Worm (Caenorhabditis elegans) whole organism, L2 larva: ENCODE measurements around the gene cpg-2.
A peak's percentile ranks its signal among the peaks of the same experiment; 100 is the strongest.

ENCODE experiments used
- C34F6.9 ChIP-seq: fragments of 150-350 bp; optimal IDR thresholded peaks from 2 replicates; lab custom pipeline; 2014; ENCODE audit warnings: missing biosample characterization, missing genetic modification characterization
- F13H6.1 ChIP-seq: sonication (generic microtip); optimal IDR thresholded peaks from 2 replicates; lab custom pipeline; 2016; ENCODE audit warnings: missing genetic modification characterization, missing compliant biosample characterization
- Y55F3AM.14 ChIP-seq: fragments of 200-800 bp; sonication (Bioruptor generic); optimal IDR thresholded peaks from 2 replicates; lab custom pipeline; 2018; ENCODE audit warnings: mild to moderate bottlenecking, missing genetic modification characterization, missing compliant biosample characterization
- ZK546.5 ChIP-seq: sonication (generic microtip); optimal IDR thresholded peaks from 2 replicates; lab custom pipeline; 2017; ENCODE audit warnings: missing biosample characterization, missing genetic modification characterization
- alr-1 ChIP-seq: fragments of 150-350 bp; optimal IDR thresholded peaks from 2 replicates; lab custom pipeline; 2014; ENCODE audit warnings: missing biosample characterization, missing genetic modification characterization
- aly-2 ChIP-seq: fragments of 150-350 bp; optimal IDR thresholded peaks from 2 replicates; lab custom pipeline; 2014; ENCODE audit warnings: missing biosample characterization, missing genetic modification characterization
- ama-1 ChIP-seq: fragments of 150-350 bp; optimal IDR thresholded peaks from 2 replicates; lab custom pipeline; 2018; ENCODE audit warnings: inconsistent platforms
- blmp-1 ChIP-seq: sonication (generic microtip); optimal IDR thresholded peaks from 2 replicates; lab custom pipeline; 2017; ENCODE audit warnings: missing genetic modification characterization, mild to moderate bottlenecking, missing compliant biosample characterization, antibody characterized with exemption, moderate library complexity; ENCODE audit not compliant: insufficient read depth
- ceh-16 ChIP-seq: fragments of 150-350 bp; optimal IDR thresholded peaks from 2 replicates; lab custom pipeline; 2014; ENCODE audit warnings: missing biosample characterization, missing genetic modification characterization
- ceh-82 ChIP-seq: fragments of 150-350 bp; optimal IDR thresholded peaks from 2 replicates; lab custom pipeline; 2014; ENCODE audit warnings: missing biosample characterization, missing genetic modification characterization
- crh-2 ChIP-seq: sonication (generic microtip); optimal IDR thresholded peaks from 2 replicates; lab custom pipeline; 2017; ENCODE audit warnings: missing biosample characterization, missing genetic modification characterization
- dmd-4 ChIP-seq: sonication (generic microtip); optimal IDR thresholded peaks from 2 replicates; lab custom pipeline; 2017; ENCODE audit warnings: missing biosample characterization, missing genetic modification characterization
- egl-27 ChIP-seq: sonication (generic microtip); optimal IDR thresholded peaks from 3 replicates; lab custom pipeline; 2017; ENCODE audit warnings: missing biosample characterization, missing genetic modification reagents, missing genetic modification characterization
- elt-1 ChIP-seq: fragments of 150-350 bp; optimal IDR thresholded peaks from 2 replicates; lab custom pipeline; 2014; ENCODE audit warnings: missing biosample characterization, missing genetic modification characterization
- elt-3 ChIP-seq: sonication (generic microtip); optimal IDR thresholded peaks from 2 replicates; lab custom pipeline; 2017; ENCODE audit warnings: missing biosample characterization, missing genetic modification characterization
- fos-1 ChIP-seq: fragments of 150-350 bp; optimal IDR thresholded peaks from 2 replicates; lab custom pipeline; 2014; ENCODE audit warnings: missing biosample characterization, missing genetic modification characterization
- gmeb-1 ChIP-seq: fragments of 150-350 bp; optimal IDR thresholded peaks from 2 replicates; lab custom pipeline; 2014; ENCODE audit warnings: missing biosample characterization, missing genetic modification characterization
- lin-11 ChIP-seq: fragments of 150-350 bp; sonication (generic microtip); optimal IDR thresholded peaks from 2 replicates; lab custom pipeline; 2014; ENCODE audit warnings: missing biosample characterization, missing genetic modification characterization, inconsistent platforms, mixed read lengths
- lin-39 ChIP-seq: fragments of 150-350 bp; optimal IDR thresholded peaks from 2 replicates; lab custom pipeline; 2014; ENCODE audit warnings: missing biosample characterization, missing genetic modification reagents, missing genetic modification characterization
- lsy-2 ChIP-seq, 2 experiments: fragments of 150-350 bp in 1 of 2; sonication (generic microtip) in 1 of 2; optimal IDR thresholded peaks; 2 replicates each; lab custom pipeline; 2014 to 2017; ENCODE audit warnings: missing biosample characterization in 2 of 2, missing genetic modification characterization in 2 of 2
- mab-5 ChIP-seq: fragments of 150-350 bp; optimal IDR thresholded peaks from 2 replicates; lab custom pipeline; 2014; ENCODE audit warnings: missing biosample characterization, missing genetic modification characterization
- mdl-1 ChIP-seq, 2 experiments: fragments of 150-350 bp in 1 of 2; sonication (generic microtip) in 1 of 2; optimal IDR thresholded peaks; 2 replicates each; lab custom pipeline; 2017; ENCODE audit warnings: missing biosample characterization in 2 of 2, missing genetic modification characterization in 2 of 2
- nhr-10 ChIP-seq: sonication (generic microtip); optimal IDR thresholded peaks from 2 replicates; lab custom pipeline; 2017; ENCODE audit warnings: missing biosample characterization, missing genetic modification characterization
- nhr-11 ChIP-seq: fragments of 150-350 bp; optimal IDR thresholded peaks from 2 replicates; lab custom pipeline; 2014; ENCODE audit warnings: missing biosample characterization, missing genetic modification characterization
- nhr-129 ChIP-seq: fragments of 150-350 bp; optimal IDR thresholded peaks from 2 replicates; lab custom pipeline; 2014; ENCODE audit warnings: missing biosample characterization, missing genetic modification characterization
- nhr-21 ChIP-seq: fragments of 150-350 bp; optimal IDR thresholded peaks from 2 replicates; lab custom pipeline; 2014; ENCODE audit warnings: missing biosample characterization, missing genetic modification characterization
- nhr-23 ChIP-seq: fragments of 150-350 bp; optimal IDR thresholded peaks from 2 replicates; lab custom pipeline; 2014; ENCODE audit warnings: missing biosample characterization, missing genetic modification reagents, missing genetic modification characterization
- nhr-25 ChIP-seq: fragments of 150-350 bp; sonication (generic microtip); optimal IDR thresholded peaks from 3 replicates; lab custom pipeline; 2014; ENCODE audit warnings: missing biosample characterization, missing genetic modification characterization
- nhr-6 ChIP-seq: fragments of 150-350 bp; optimal IDR thresholded peaks from 2 replicates; lab custom pipeline; 2014; ENCODE audit warnings: missing biosample characterization, missing genetic modification characterization
- nhr-77 ChIP-seq: fragments of 150-350 bp; optimal IDR thresholded peaks from 2 replicates; lab custom pipeline; 2014; ENCODE audit warnings: missing biosample characterization, missing genetic modification characterization
- peb-1 ChIP-seq: fragments of 150-350 bp; optimal IDR thresholded peaks from 2 replicates; lab custom pipeline; 2014; ENCODE audit warnings: missing biosample characterization, missing genetic modification characterization
- sem-4 ChIP-seq: fragments of 150-350 bp; optimal IDR thresholded peaks from 2 replicates; lab custom pipeline; 2014; ENCODE audit warnings: missing biosample characterization, missing genetic modification reagents, missing genetic modification characterization
- skn-1 ChIP-seq: sonication (generic microtip); optimal IDR thresholded peaks from 2 replicates; lab custom pipeline; 2017; ENCODE audit warnings: missing biosample characterization, missing genetic modification characterization
- sma-3 ChIP-seq: sonication (generic microtip); optimal IDR thresholded peaks from 2 replicates; lab custom pipeline; 2016; ENCODE audit warnings: missing genetic modification reagents, missing genetic modification characterization, missing compliant biosample characterization
- sma-9 ChIP-seq, 2 experiments: fragments of 150-350 bp in 1 of 2; sonication (generic microtip) in 1 of 2; optimal IDR thresholded peaks; 2 replicates each; lab custom pipeline; 2014 to 2016; ENCODE audit warnings: missing genetic modification characterization in 2 of 2, mild to moderate bottlenecking in 1 of 2, missing biosample characterization in 1 of 2, missing compliant biosample characterization in 1 of 2, missing genetic modification reagents in 1 of 2, moderate library complexity in 1 of 2
- snpc-4 ChIP-seq: fragments of 150-350 bp; optimal IDR thresholded peaks from 2 replicates; lab custom pipeline; 2014; ENCODE audit warnings: missing biosample characterization, missing genetic modification characterization
- unc-39 ChIP-seq: fragments of 150-350 bp; optimal IDR thresholded peaks from 2 replicates; lab custom pipeline; 2014; ENCODE audit warnings: missing biosample characterization, missing genetic modification characterization
- unc-55 ChIP-seq: fragments of 150-350 bp; sonication (generic microtip); optimal IDR thresholded peaks from 3 replicates; lab custom pipeline; 2014; ENCODE audit warnings: missing biosample characterization, missing genetic modification reagents, missing genetic modification characterization
- unc-62 ChIP-seq: fragments of 150-350 bp; optimal IDR thresholded peaks from 2 replicates; lab custom pipeline; 2014; ENCODE audit warnings: missing biosample characterization, missing genetic modification reagents, missing genetic modification characterization
- zag-1 ChIP-seq: fragments of 150-350 bp; optimal IDR thresholded peaks from 2 replicates; lab custom pipeline; 2014; ENCODE audit warnings: missing biosample characterization, missing genetic modification characterization
- ztf-1 ChIP-seq: fragments of 200-800 bp; sonication (Bioruptor generic); conservative IDR thresholded peaks from 2 replicates; pipeline ENCODE4 v1.3.6; 2022; ENCODE audit warnings: missing genetic modification characterization, missing compliant biosample characterization
- ztf-11 ChIP-seq: sonication (generic microtip); optimal IDR thresholded peaks from 2 replicates; lab custom pipeline; 2017; ENCODE audit warnings: missing biosample characterization, missing genetic modification characterization

cpg-2 gene

DNA sequence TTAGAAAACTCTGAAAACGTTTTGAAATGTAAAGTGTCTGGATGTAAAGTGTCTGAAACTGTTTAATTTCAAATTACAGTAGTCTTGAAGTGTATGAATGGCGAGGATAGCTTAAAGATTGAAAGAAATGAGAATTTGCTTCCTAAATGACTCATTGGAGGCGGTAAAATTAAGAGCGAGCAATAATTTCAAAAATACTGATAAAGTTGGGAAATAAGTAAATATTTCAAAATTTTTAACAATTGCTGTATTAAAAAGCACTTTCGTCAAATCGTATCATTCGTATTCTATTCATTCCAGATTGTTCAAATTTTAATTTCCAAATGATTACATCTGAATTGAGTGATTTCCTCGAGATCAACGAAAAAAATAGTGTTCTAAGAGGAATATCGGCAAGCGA lies 20.6 kb upstream of the cpg-2 start, which contains the start of gene B0280.2:
Gene B0280.2, plus strand, starts transcription at position 301 of the 400 bp plus-strand sequence.
- TF ChIP-seq sem-4 (tag; lab: Kevin White, UChicago) (no peak), mab-5 (tag; lab: Kevin White, UChicago) (no peak)

DNA sequence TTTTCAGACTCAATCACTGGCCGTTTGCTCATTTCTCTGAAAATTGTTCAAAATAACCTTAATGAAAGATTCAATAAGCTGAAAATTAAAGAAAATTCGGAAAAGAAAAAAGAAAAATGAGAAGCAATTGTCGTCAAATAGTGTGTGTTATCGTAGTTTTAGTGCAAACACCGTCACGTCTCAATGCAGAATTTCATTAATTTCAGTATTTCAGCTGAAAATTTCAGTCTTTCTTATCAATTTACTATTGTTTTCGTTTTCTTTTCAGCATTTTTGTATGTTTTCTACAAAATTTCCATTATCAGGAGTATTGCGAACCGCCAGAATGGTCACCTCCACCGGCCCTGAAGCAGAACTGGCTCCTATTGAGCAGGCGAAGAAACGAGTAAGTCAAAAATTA lies 19.1 kb upstream of the cpg-2 start, which contains the start of the genes B0280.9 and rpia-1:
Gene B0280.9, minus strand, starts transcription at position 36 of the 400 bp plus-strand sequence.
Gene rpia-1, plus strand, starts transcription at position 269 of the 400 bp plus-strand sequence.
- TF ChIP-seq nhr-25 (no peak), elt-1 (no peak), lin-39 (tag; lab: Kevin White, UChicago) (no peak), snpc-4 (tag; lab: Kevin White, UChicago) (no peak), unc-39 (tag; lab: Kevin White, UChicago) (no peak), gmeb-1 (tag; lab: Kevin White, UChicago) (peak; percentile 26), ztf-1 (GFP tag; lab: Robert Waterston, UW) (no peak), peb-1 (tag; lab: Kevin White, UChicago) (no peak), lsy-2 (tag; optimal IDR thresholded peaks at IDR 0.05; lab: Kevin White, UChicago) (peak; percentile 81 to 95), Y55F3AM.14 (GFP tag; lab: Kevin White, UChicago) (no peak), zag-1 (tag; lab: Kevin White, UChicago) (no peak), unc-55 (peak; percentile 60), ZK546.5 (tag; lab: Kevin White, UChicago) (no peak), dmd-4 (tag; lab: Kevin White, UChicago) (no peak), C34F6.9 (peak; percentile 50), nhr-23 (tag; lab: Kevin White, UChicago) (no peak), F13H6.1 (peak; percentile 7), sma-9 (GFP tag; optimal IDR thresholded peaks at IDR 0.05; lab: Kevin White, UChicago) (peak; percentile 45), sma-9 (tag; optimal IDR thresholded peaks at IDR 0.05; lab: Kevin White, UChicago) (no peak), nhr-129 (tag; lab: Kevin White, UChicago) (peak; percentile 38), crh-2 (tag; lab: Kevin White, UChicago) (peak; percentile 33)

DNA sequence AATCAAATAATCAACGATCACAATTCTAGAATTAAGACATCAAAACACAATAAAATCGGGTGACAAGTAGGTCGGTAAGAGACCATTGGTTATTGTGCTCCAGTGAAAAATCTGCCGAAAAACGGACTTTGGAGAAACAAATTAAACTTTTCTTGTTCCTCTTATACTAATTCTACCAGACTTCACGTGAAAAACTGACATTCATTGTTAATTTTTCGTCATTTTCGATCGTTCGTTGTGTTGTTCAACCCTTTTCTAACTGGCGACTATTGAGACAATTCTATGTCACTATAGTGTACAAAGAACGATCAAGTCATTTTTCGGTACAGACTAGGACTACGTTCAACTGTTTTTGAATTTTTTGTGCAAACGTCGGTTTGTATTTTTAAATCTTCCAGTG lies 16.7 kb upstream of the cpg-2 start:
- TF ChIP-seq nhr-21 (tag; lab: Kevin White, UChicago) (peak; percentile 32), unc-39 (tag; lab: Kevin White, UChicago) (no peak), sma-3 (GFP tag; lab: Kevin White, UChicago) (peak; percentile 57), C34F6.9 (no peak), nhr-11 (tag; lab: Kevin White, UChicago) (no peak), gmeb-1 (tag; lab: Kevin White, UChicago) (peak; percentile 21), lsy-2 (tag; optimal IDR thresholded peaks at IDR 0.05; lab: Kevin White, UChicago) (peak in 1 of 2 experiments; percentile 28), crh-2 (tag; lab: Kevin White, UChicago) (peak; percentile 65), alr-1 (tag; lab: Kevin White, UChicago) (no peak), snpc-4 (tag; lab: Kevin White, UChicago) (no peak), nhr-77 (tag; lab: Kevin White, UChicago) (no peak), fos-1 (tag; lab: Kevin White, UChicago) (peak; percentile 31), egl-27 (tag; lab: Kevin White, UChicago) (peak; percentile 76), nhr-129 (tag; lab: Kevin White, UChicago) (peak; percentile 36), lin-39 (tag; lab: Kevin White, UChicago) (no peak), nhr-25 (peak; percentile 58), blmp-1 (no peak), sma-9 (GFP tag; optimal IDR thresholded peaks at IDR 0.05; lab: Kevin White, UChicago) (peak; percentile 89), sma-9 (tag; optimal IDR thresholded peaks at IDR 0.05; lab: Kevin White, UChicago) (no peak)

DNA sequence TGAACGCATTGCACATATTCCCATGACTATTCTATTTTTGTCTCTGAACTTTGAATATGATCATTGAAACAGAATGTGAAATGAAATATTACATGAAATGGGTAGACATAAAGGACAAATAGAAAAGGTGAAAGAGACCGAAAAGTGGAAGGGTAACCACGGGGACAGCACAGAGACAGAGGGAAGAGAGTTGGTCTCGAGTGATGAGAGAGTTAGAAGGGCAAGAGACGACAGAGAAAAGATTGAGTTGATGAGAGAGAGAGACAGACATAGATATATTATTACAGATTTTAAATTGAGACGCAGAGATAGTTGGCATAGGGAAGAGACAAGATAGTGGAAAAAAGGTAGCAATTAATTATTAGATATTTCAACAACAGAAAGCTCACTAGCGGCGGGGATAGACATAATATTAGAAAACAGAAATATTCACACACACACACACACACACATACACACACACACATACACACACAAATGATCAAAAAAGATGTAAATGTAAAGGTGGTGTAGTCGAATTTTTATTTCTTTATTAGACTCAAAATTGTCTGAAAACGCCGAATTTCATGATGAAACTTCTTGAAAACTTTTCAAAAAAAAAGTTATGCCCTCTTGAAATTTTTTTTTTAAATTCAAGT lies 12.9 kb upstream of the cpg-2 start:
- TF ChIP-seq nhr-25 (peak; percentile 89), lin-11 (tag; lab: Kevin White, UChicago) (no peak), nhr-77 (tag; lab: Kevin White, UChicago) (no peak), zag-1 (tag; lab: Kevin White, UChicago) (no peak), sem-4 (tag; lab: Kevin White, UChicago) (peak; percentile 60), lin-39 (tag; lab: Kevin White, UChicago) (no peak), dmd-4 (tag; lab: Kevin White, UChicago) (no peak), nhr-23 (tag; lab: Kevin White, UChicago) (no peak), ceh-82 (tag; lab: Kevin White, UChicago) (no peak), sma-3 (GFP tag; lab: Kevin White, UChicago) (peak; percentile 74), Y55F3AM.14 (GFP tag; lab: Kevin White, UChicago) (no peak), ama-1 (lab: Kevin White, UChicago) (peak; percentile 7), gmeb-1 (tag; lab: Kevin White, UChicago) (peak; percentile 21), mdl-1 (tag; optimal IDR thresholded peaks at IDR 0.05; lab: Kevin White, UChicago) (no peak), unc-62 (GFP tag; lab: Kevin White, UChicago) (no peak), nhr-11 (tag; lab: Kevin White, UChicago) (no peak), ceh-16 (tag; lab: Kevin White, UChicago) (no peak), ztf-1 (GFP tag; lab: Robert Waterston, UW) (no peak), peb-1 (tag; lab: Kevin White, UChicago) (no peak), elt-3 (no peak), alr-1 (tag; lab: Kevin White, UChicago) (no peak), aly-2 (tag; lab: Kevin White, UChicago) (no peak), nhr-10 (peak; percentile 35), nhr-129 (tag; lab: Kevin White, UChicago) (peak; percentile 78), nhr-6 (tag; lab: Kevin White, UChicago) (peak; percentile 86), unc-39 (tag; lab: Kevin White, UChicago) (no peak), fos-1 (tag; lab: Kevin White, UChicago) (peak; percentile 76), snpc-4 (tag; lab: Kevin White, UChicago) (peak; percentile 27), ztf-11 (no peak), skn-1 (tag; lab: Kevin White, UChicago) (no peak)
